Fruit fly (Drosophila melanogaster) whole organism: ENCODE data around the gene nmo.

Experiments
- CG8478 ChIP-seq: fragments of >200 bp; optimal IDR thresholded peaks from 2 replicates; lab custom pipeline; 2018; ENCODE audit warnings: inconsistent platforms
- pan ChIP-seq: fragments of >200 bp; optimal IDR thresholded peaks from 2 replicates; lab custom pipeline; 2017
- psq ChIP-seq: fragments of >200 bp; optimal IDR thresholded peaks from 2 replicates; lab custom pipeline; 2017

- no peak for TF ChIP-seq psq (lab: Kevin White, UChicago)
- no peak for TF ChIP-seq CG8478 (lab: Kevin White, UChicago)
- TF ChIP-seq pan = no peak
Observed at dm6 chr3L:7942403-7942952, 36.4 kb upstream of the nmo start.
